Worm (Caenorhabditis elegans) whole organism, L4 larva: ENCODE measurements around the gene C27H5.2.
A peak's percentile ranks its signal among the peaks of the same experiment; 100 is the strongest.

Experiments used
- unc-62 ChIP-seq, 3 experiments: fragments of 150-350 bp in 1 of 3; sonication (generic microtip); optimal IDR thresholded peaks in 2 of 3; peaks in 1 of 3; 1 replicate in 1 of 3; 2 replicates in 2 of 3; lab custom pipeline; 2014 to 2017; ENCODE audit warnings: missing biosample characterization in 3 of 3, missing genetic modification characterization in 3 of 3, missing genetic modification reagents in 3 of 3, missing genotype in 1 of 3
- zfp-3 ChIP-seq: fragments of 200-800 bp; sonication (Bioruptor generic); conservative IDR thresholded peaks from 2 replicates; pipeline ENCODE4 v1.3.6; 2022; ENCODE audit warnings: missing genetic modification reagents, missing genetic modification characterization, missing compliant biosample characterization

DNA sequence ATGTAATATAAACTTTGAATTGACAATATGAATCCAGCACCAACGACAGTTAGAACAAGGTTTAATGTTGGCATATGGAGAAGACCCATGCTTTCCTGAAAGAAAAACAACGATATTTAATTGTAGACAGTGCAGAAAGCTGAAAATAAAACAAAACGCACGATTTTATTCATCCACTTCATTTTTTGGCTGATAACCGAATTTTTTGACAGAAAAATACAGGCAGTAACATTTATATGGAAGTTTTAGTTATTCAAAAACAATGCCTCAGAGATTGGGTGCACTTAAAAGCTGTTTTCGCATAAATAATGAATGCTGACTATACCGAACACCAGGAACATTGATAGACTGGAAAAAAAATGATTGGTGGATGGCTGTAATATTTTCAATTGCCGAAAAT is 10.4 kb downstream of the C27H5.2 start, which contains the start of gene mfsd-13.2:
- no peak for TF ChIP-seq zfp-3 (GFP tag; lab: Robert Waterston, UW)
- peak in 1 of 2 experiments; percentile 76 for TF ChIP-seq unc-62 (GFP tag; optimal IDR thresholded peaks at IDR 0.05 in 1 of 2; lab: Kevin White, UChicago)
- no peak for TF ChIP-seq unc-62 (tag; optimal IDR thresholded peaks at IDR 0.05; lab: Kevin White, UChicago)
